Worm (Caenorhabditis elegans): ENCODE data around the gene F02D10.3.

ce11 chrX:13469907-13470647 is 7.7 kb upstream of the F02D10.3 start:
- TF ChIP-seq pat-9 (tag; optimal IDR thresholded peaks at IDR 0.05) (no peak), tbx-2 (tag; optimal IDR thresholded peaks at IDR 0.05) (no peak), nhr-232 (tag; optimal IDR thresholded peaks at IDR 0.05) (no peak), pha-4 (tag; optimal IDR thresholded peaks at IDR 0.05) (no peak), Y22D7AL.16 (tag; optimal IDR thresholded peaks at IDR 0.05) (no peak), hlh-15 (tag; optimal IDR thresholded peaks at IDR 0.05) (no peak), unc-55 (GFP tag; optimal IDR thresholded peaks at IDR 0.05) (no peak), unc-42 (tag; optimal IDR thresholded peaks at IDR 0.05) (no peak)
